Fruit fly (Drosophila melanogaster) whole organism, embryonic: ENCODE measurements around the gene CG42727.
A peak's percentile ranks its signal among the peaks of the same experiment; 100 is the strongest.

Source experiments
- Aef1 ChIP-seq: fragments of 200-800 bp; sonication (Bioruptor generic); IDR thresholded peaks from 3 replicates; pipeline ENCODE4 v1.3.6; 2022; ENCODE audit warnings: missing biosample characterization, missing genetic modification characterization
- BEAF-32 ChIP-seq: fragments of 200-800 bp; sonication (Bioruptor generic); optimal IDR thresholded peaks from 3 replicates; lab custom pipeline; 2017; ENCODE audit warnings: missing biosample characterization, missing genetic modification characterization, mild to moderate bottlenecking, moderate library complexity, missing genetic modification reagents
- CG11504 ChIP-seq: fragments of 200-800 bp; sonication (Bioruptor generic); optimal IDR thresholded peaks from 3 replicates; lab custom pipeline; 2019; ENCODE audit warnings: missing biosample characterization, mild to moderate bottlenecking, missing genetic modification characterization, moderate library complexity
- CG11695 ChIP-seq: fragments of 200-800 bp; sonication (Bioruptor generic); IDR thresholded peaks from 3 replicates; pipeline ENCODE4 v1.3.6; 2022; ENCODE audit warnings: missing biosample characterization, missing genetic modification characterization
- CG12219 ChIP-seq: fragments of 200-800 bp; sonication (Bioruptor generic); optimal IDR thresholded peaks from 3 replicates; lab custom pipeline; 2018; ENCODE audit warnings: missing biosample characterization, mild to moderate bottlenecking, missing genetic modification characterization
- CG12299 ChIP-seq: fragments of 200-800 bp; sonication (Bioruptor generic); optimal IDR thresholded peaks from 2 replicates; lab custom pipeline; 2018; ENCODE audit warnings: missing biosample characterization, mild to moderate bottlenecking, missing genetic modification characterization
- CG12659 ChIP-seq: fragments of 200-800 bp; sonication (Bioruptor generic); optimal IDR thresholded peaks from 3 replicates; lab custom pipeline; 2017; ENCODE audit warnings: mild to moderate bottlenecking, missing biosample characterization, missing genetic modification reagents, missing genetic modification characterization
- CG13624 ChIP-seq: fragments of 200-800 bp; sonication (Bioruptor generic); optimal IDR thresholded peaks from 2 replicates; lab custom pipeline; 2016; ENCODE audit warnings: missing biosample characterization, missing genetic modification characterization
- CG14441 ChIP-seq: fragments of 200-800 bp; sonication (Bioruptor generic); IDR thresholded peaks from 2 replicates; pipeline ENCODE4 v1.3.6; 2022; ENCODE audit warnings: missing biosample characterization, missing genetic modification characterization
- CG15479 ChIP-seq: fragments of 200-800 bp; sonication (Bioruptor generic); optimal IDR thresholded peaks from 3 replicates; lab custom pipeline; 2019; ENCODE audit warnings: missing biosample characterization, mild to moderate bottlenecking, missing genetic modification characterization, moderate library complexity
- CG1603 ChIP-seq: fragments of 200-800 bp; sonication (Bioruptor generic); optimal IDR thresholded peaks from 2 replicates; lab custom pipeline; 2019; ENCODE audit warnings: missing biosample characterization, mild to moderate bottlenecking, missing genetic modification characterization, moderate library complexity
- CG16815 ChIP-seq: fragments of 200-800 bp; sonication (Bioruptor generic); optimal IDR thresholded peaks from 3 replicates; lab custom pipeline; 2017; ENCODE audit warnings: missing biosample characterization, mild to moderate bottlenecking, missing genetic modification characterization
- CG1832 ChIP-seq: fragments of 200-800 bp; sonication (Bioruptor generic); optimal IDR thresholded peaks from 2 replicates; lab custom pipeline; 2017; ENCODE audit warnings: missing biosample characterization, mild to moderate bottlenecking, missing genetic modification characterization, inconsistent platforms
- CG18476 ChIP-seq: fragments of 200-800 bp; sonication (Bioruptor generic); optimal IDR thresholded peaks from 2 replicates; lab custom pipeline; 2016; ENCODE audit warnings: missing biosample characterization, mild to moderate bottlenecking, missing genetic modification characterization
- CG18619 ChIP-seq: fragments of 200-800 bp; sonication (Bioruptor generic); optimal IDR thresholded peaks from 3 replicates; lab custom pipeline; 2017; ENCODE audit warnings: missing biosample characterization, mild to moderate bottlenecking, missing genetic modification characterization
- CG30403 ChIP-seq: fragments of 200-800 bp; sonication (Bioruptor generic); optimal IDR thresholded peaks from 3 replicates; lab custom pipeline; 2016; ENCODE audit warnings: missing biosample characterization, missing genetic modification characterization
- CG3281 ChIP-seq: fragments of 200-800 bp; sonication (Bioruptor generic); optimal IDR thresholded peaks from 3 replicates; lab custom pipeline; 2017; ENCODE audit warnings: missing biosample characterization, mild to moderate bottlenecking, missing genetic modification characterization
- CG4404 ChIP-seq: fragments of 200-800 bp; sonication (Bioruptor generic); IDR thresholded peaks from 2 replicates; pipeline ENCODE4 v1.3.6; 2022; ENCODE audit warnings: missing biosample characterization, missing genetic modification characterization
- CG4424 ChIP-seq: fragments of 200-800 bp; sonication (Bioruptor generic); optimal IDR thresholded peaks from 3 replicates; lab custom pipeline; 2016; ENCODE audit warnings: missing biosample characterization, missing genetic modification characterization
- CG5953 ChIP-seq: fragments of 200-800 bp; sonication (Bioruptor generic); IDR thresholded peaks from 2 replicates; pipeline ENCODE4 v1.3.6; 2022; ENCODE audit warnings: missing biosample characterization, missing genetic modification characterization
- CG6683 ChIP-seq: fragments of 200-800 bp; sonication (Bioruptor generic); optimal IDR thresholded peaks from 2 replicates; lab custom pipeline; 2017; ENCODE audit warnings: missing biosample characterization, mild to moderate bottlenecking, missing genetic modification characterization, missing genetic modification reagents
- CG7372 ChIP-seq: fragments of 200-800 bp; sonication (Bioruptor generic); IDR thresholded peaks from 2 replicates; pipeline ENCODE4 v1.3.6; 2022; ENCODE audit warnings: missing biosample characterization, missing genetic modification characterization
- CG7963 ChIP-seq: fragments of 200-800 bp; sonication (Bioruptor generic); IDR thresholded peaks from 3 replicates; pipeline ENCODE4 v1.3.6; 2022; ENCODE audit warnings: missing biosample characterization, missing genetic modification characterization; ENCODE audit not compliant: partially characterized antibody
- CG9797 ChIP-seq: fragments of 200-800 bp; sonication (Bioruptor generic); optimal IDR thresholded peaks from 3 replicates; lab custom pipeline; 2018; ENCODE audit warnings: missing biosample characterization, mild to moderate bottlenecking, missing genetic modification characterization
- Fer3 ChIP-seq: fragments of 200-800 bp; sonication (Bioruptor generic); optimal IDR thresholded peaks from 2 replicates; lab custom pipeline; 2018; ENCODE audit warnings: missing biosample characterization, mild to moderate bottlenecking, missing genetic modification characterization, moderate library complexity
- HLH54F ChIP-seq: fragments of 200-800 bp; sonication (Bioruptor generic); optimal IDR thresholded peaks from 3 replicates; lab custom pipeline; 2016; ENCODE audit warnings: missing biosample characterization, missing genetic modification characterization
- Hand ChIP-seq: fragments of 200-800 bp; sonication (Bioruptor generic); optimal IDR thresholded peaks from 2 replicates; lab custom pipeline; 2017; ENCODE audit warnings: mild to moderate bottlenecking, missing biosample characterization, missing genetic modification reagents, missing genetic modification characterization
- Oli ChIP-seq: fragments of 200-800 bp; sonication (Bioruptor generic); optimal IDR thresholded peaks from 2 replicates; lab custom pipeline; 2018; ENCODE audit warnings: missing biosample characterization, mild to moderate bottlenecking, missing genetic modification characterization, moderate library complexity
- Side ChIP-seq: fragments of 200-800 bp; sonication (Bioruptor generic); optimal IDR thresholded peaks from 2 replicates; lab custom pipeline; 2016; ENCODE audit warnings: missing biosample characterization, missing genetic modification characterization
- Sin3A ChIP-seq: fragments of >200 bp; optimal IDR thresholded peaks from 2 replicates; lab custom pipeline; 2018
- ap ChIP-seq: fragments of 200-800 bp; sonication (Bioruptor generic); IDR thresholded peaks from 2 replicates; pipeline ENCODE4 v1.3.6; 2022; ENCODE audit warnings: missing biosample characterization, missing genetic modification characterization
- bcd ChIP-seq: fragments of 200-800 bp; sonication (Bioruptor generic); optimal IDR thresholded peaks from 2 replicates; lab custom pipeline; 2017; ENCODE audit warnings: missing biosample characterization, mild to moderate bottlenecking, missing genetic modification characterization
- chinmo ChIP-seq: fragments of 200-800 bp; sonication (Bioruptor generic); IDR thresholded peaks from 4 replicates; pipeline ENCODE4 v1.3.6; 2022; ENCODE audit warnings: missing biosample characterization, missing genetic modification characterization; ENCODE audit not compliant: partially characterized antibody
- dpn ChIP-seq, 2 experiments: fragments of 200-800 bp; sonication (Bioruptor generic); optimal IDR thresholded peaks; 3 replicates each; lab custom pipeline; 2016; ENCODE audit warnings: missing biosample characterization in 2 of 2, missing genetic modification characterization in 2 of 2
- dysf ChIP-seq: fragments of 200-800 bp; sonication (Bioruptor generic); IDR thresholded peaks from 3 replicates; pipeline ENCODE4 v1.3.6; 2022; ENCODE audit warnings: missing biosample characterization, missing genetic modification characterization
- emc ChIP-seq: fragments of 200-800 bp; sonication (Bioruptor generic); optimal IDR thresholded peaks from 2 replicates; lab custom pipeline; 2016; ENCODE audit warnings: missing biosample characterization, missing genetic modification characterization
- en ChIP-seq: fragments of 200-800 bp; sonication (Bioruptor generic); optimal IDR thresholded peaks from 2 replicates; lab custom pipeline; 2016; ENCODE audit warnings: missing biosample characterization, missing genetic modification characterization
- ftz-f1 ChIP-seq: fragments of 200-800 bp; sonication (Bioruptor generic); optimal IDR thresholded peaks from 2 replicates; lab custom pipeline; 2016; ENCODE audit warnings: missing biosample characterization, missing genetic modification characterization
- gcm2 ChIP-seq: fragments of 200-800 bp; sonication (Bioruptor generic); optimal IDR thresholded peaks from 2 replicates; lab custom pipeline; 2016; ENCODE audit warnings: missing biosample characterization, missing genetic modification characterization
- grau ChIP-seq: fragments of 200-800 bp; optimal IDR thresholded peaks from 3 replicates; lab custom pipeline; 2019; ENCODE audit warnings: missing biosample characterization, mild to moderate bottlenecking, missing genetic modification characterization, moderate library complexity
- ind ChIP-seq: fragments of 200-800 bp; sonication (Bioruptor generic); optimal IDR thresholded peaks from 3 replicates; lab custom pipeline; 2016; ENCODE audit warnings: missing biosample characterization, missing genetic modification characterization
- insv ChIP-seq, 2 experiments: fragments of 200-800 bp; sonication (Bioruptor generic); optimal IDR thresholded peaks; 3 replicates each; lab custom pipeline; 2016 to 2018; ENCODE audit warnings: missing biosample characterization in 2 of 2, missing genetic modification characterization in 2 of 2
- nau ChIP-seq: fragments of 200-800 bp; sonication (Bioruptor generic); optimal IDR thresholded peaks from 3 replicates; lab custom pipeline; 2017; ENCODE audit warnings: missing biosample characterization, mild to moderate bottlenecking, missing genetic modification characterization, missing genetic modification reagents
- oc ChIP-seq: fragments of 200-800 bp; sonication (Bioruptor generic); optimal IDR thresholded peaks from 2 replicates; lab custom pipeline; 2018; ENCODE audit warnings: missing biosample characterization, mild to moderate bottlenecking, missing genetic modification characterization, moderate library complexity
- org-1 ChIP-seq: fragments of 200-800 bp; sonication (Bioruptor generic); optimal IDR thresholded peaks from 2 replicates; lab custom pipeline; 2017; ENCODE audit warnings: missing biosample characterization, missing genetic modification characterization
- seq ChIP-seq: fragments of 200-800 bp; sonication (Bioruptor generic); IDR thresholded peaks from 2 replicates; pipeline ENCODE4 v1.3.6; 2022; ENCODE audit warnings: missing biosample characterization, missing genetic modification characterization
- ttk ChIP-seq: fragments of 200-800 bp; sonication (Bioruptor generic); IDR thresholded peaks from 2 replicates; pipeline ENCODE4 v2.1.2; 2022; ENCODE audit warnings: missing biosample characterization, missing genetic modification characterization
- vnd ChIP-seq: fragments of 200-800 bp; sonication (Bioruptor generic); IDR thresholded peaks from 3 replicates; pipeline ENCODE4 v1.3.6; 2022; ENCODE audit warnings: missing biosample characterization, missing genetic modification characterization; ENCODE audit not compliant: partially characterized antibody
- zfh1 ChIP-seq: fragments of 200-800 bp; sonication (Bioruptor generic); IDR thresholded peaks from 3 replicates; pipeline ENCODE4 v1.3.6; 2022; ENCODE audit warnings: missing biosample characterization, missing genetic modification characterization

The CG42727 gene

dm6 chr3R:15356645-15357431, 9.0 kb downstream of the CG42727 start, which contains the start of the genes Atg4b and Hibch (continued):
- TF ChIP-seq Aef1 (GFP tag; lab: Robert Waterston, UW) (peak; percentile 80), dpn (GFP tag; optimal IDR thresholded peaks at IDR 0.05; lab: Kevin White, UChicago) (peak in 1 of 2 experiments; percentile 75), CG4404 (GFP tag; lab: Robert Waterston, UW) (peak; percentile 87), gcm2 (GFP tag; lab: Kevin White, UChicago) (peak; percentile 4), zfh1 (GFP tag; lab: Robert Waterston, UW) (peak; percentile 62; the same call in 2 of the 3 replicates), grau (tag; lab: Kevin White, UChicago) (peak; percentile 89), en (GFP tag; lab: Kevin White, UChicago) (no peak), nau (no peak), CG11695 (no peak; the same call in 1 of the 3 replicates), CG7963 (GFP tag; lab: Robert Waterston, UW) (no peak), Side (GFP tag; lab: Kevin White, UChicago) (no peak), CG12299 (tag; lab: Kevin White, UChicago) (peak; percentile 79), CG9797 (GFP tag; lab: Kevin White, UChicago) (peak; percentile 38), CG12659 (GFP tag; lab: Kevin White, UChicago) (peak; percentile 94), dysf (peak; percentile 85), org-1 (peak; percentile 64), CG1603 (peak; percentile 78), CG1832 (no peak), HLH54F (GFP tag; lab: Kevin White, UChicago) (peak; percentile 40), CG18619 (GFP tag; lab: Kevin White, UChicago) (peak; percentile 87), bcd (GFP tag; lab: Kevin White, UChicago) (peak; percentile 86), CG6683 (GFP tag; lab: Kevin White, UChicago) (peak; percentile 68), CG4424 (GFP tag; lab: Kevin White, UChicago) (peak; percentile 83), ind (GFP tag; lab: Kevin White, UChicago) (peak; percentile 87), CG7372 (GFP tag; lab: Robert Waterston, UW) (peak; percentile 84), Fer3 (tag; lab: Kevin White, UChicago) (peak; percentile 87), CG30403 (GFP tag; lab: Kevin White, UChicago) (peak; percentile 91), CG5953 (GFP tag; lab: Robert Waterston, UW) (peak; percentile 56; the same call in 1 of the 2 replicates), CG14441 (GFP tag; lab: Robert Waterston, UW) (peak; percentile 78), seq (GFP tag; lab: Robert Waterston, UW) (peak; percentile 68), CG12219 (GFP tag; lab: Kevin White, UChicago) (peak; percentile 43), CG11504 (tag; lab: Kevin White, UChicago) (no peak), ap (GFP tag; lab: Robert Waterston, UW) (peak; percentile 53; the same call in 1 of the 2 replicates), CG18476 (GFP tag; lab: Kevin White, UChicago) (peak; percentile 64), Oli (tag; lab: Kevin White, UChicago) (peak; percentile 83), Hand (GFP tag; lab: Kevin White, UChicago) (peak; percentile 57), chinmo (GFP tag; lab: Robert Waterston, UW) (no peak), CG13624 (peak; percentile 81), Sin3A (lab: Kevin White, UChicago) (no peak), BEAF-32 (peak; percentile 41), oc (tag; lab: Kevin White, UChicago) (no peak), vnd (GFP tag; lab: Robert Waterston, UW) (no peak), CG16815 (GFP tag; lab: Kevin White, UChicago) (peak; percentile 78), CG3281 (peak; percentile 88), insv (GFP tag; optimal IDR thresholded peaks at IDR 0.05; lab: Kevin White, UChicago) (peak in 1 of 2 experiments; percentile 70), ftz-f1 (no peak), emc (GFP tag; lab: Kevin White, UChicago) (no peak), ttk (GFP tag; lab: Robert Waterston, UW) (peak; percentile 67), CG15479 (peak; percentile 62)
